Worm (Caenorhabditis elegans) whole organism, late embryonic: ENCODE measurements around the gene F38B7.17.

ENCODE experiments used
- Y22D7AL.16 ChIP-seq: sonication (generic microtip); optimal IDR thresholded peaks from 2 replicates; lab custom pipeline; 2016; ENCODE audit warnings: missing genetic modification characterization, missing compliant biosample characterization
- ceh-24 ChIP-seq: sonication (generic microtip); optimal IDR thresholded peaks from 2 replicates; lab custom pipeline; 2016; ENCODE audit warnings: mild to moderate bottlenecking, missing genetic modification characterization, missing compliant biosample characterization

ce11 chrV:11531831-11532534 is 16.8 kb downstream of the F38B7.17 start:
- TF ChIP-seq ceh-24 (tag; lab: Kevin White, UChicago) (no peak), Y22D7AL.16 (no peak)
